Fruit fly (Drosophila melanogaster) whole organism, embryonic: Measurements from ENCODE around the gene da.

Source experiments
- B-H2 ChIP-seq: fragments of 200-800 bp; sonication (Bioruptor generic); optimal IDR thresholded peaks from 2 replicates; lab custom pipeline; 2018; ENCODE audit warnings: missing biosample characterization, mild to moderate bottlenecking, missing genetic modification characterization
- Bgb ChIP-seq: fragments of 200-800 bp; sonication (Bioruptor generic); IDR thresholded peaks from 2 replicates; pipeline ENCODE4 v1.3.6; 2022; ENCODE audit warnings: missing biosample characterization, missing genetic modification characterization; ENCODE audit not compliant: partially characterized antibody
- CG10147 ChIP-seq: fragments of 200-800 bp; sonication (Bioruptor generic); optimal IDR thresholded peaks from 2 replicates; lab custom pipeline; 2019; ENCODE audit warnings: missing biosample characterization, mild to moderate bottlenecking, missing genetic modification characterization, moderate library complexity
- CG12659 ChIP-seq: fragments of 200-800 bp; sonication (Bioruptor generic); optimal IDR thresholded peaks from 3 replicates; lab custom pipeline; 2017; ENCODE audit warnings: mild to moderate bottlenecking, missing biosample characterization, missing genetic modification reagents, missing genetic modification characterization
- CG13287 ChIP-seq: fragments of 200-800 bp; sonication (Bioruptor generic); IDR thresholded peaks from 2 replicates; pipeline ENCODE4 v1.3.6; 2022; ENCODE audit warnings: missing biosample characterization, missing genetic modification characterization; ENCODE audit not compliant: partially characterized antibody
- CG15479 ChIP-seq: fragments of 200-800 bp; sonication (Bioruptor generic); optimal IDR thresholded peaks from 3 replicates; lab custom pipeline; 2019; ENCODE audit warnings: missing biosample characterization, mild to moderate bottlenecking, missing genetic modification characterization, moderate library complexity
- CG15696 ChIP-seq: fragments of 200-800 bp; sonication (Bioruptor generic); optimal IDR thresholded peaks from 2 replicates; lab custom pipeline; 2019; ENCODE audit warnings: missing biosample characterization, mild to moderate bottlenecking, missing genetic modification characterization, moderate library complexity
- CG17186 ChIP-seq: fragments of 200-800 bp; sonication (Bioruptor generic); optimal IDR thresholded peaks from 3 replicates; lab custom pipeline; 2017; ENCODE audit warnings: missing biosample characterization, missing genetic modification reagents, missing genetic modification characterization
- CG17912 ChIP-seq: fragments of 200-800 bp; sonication (Bioruptor generic); optimal IDR thresholded peaks from 2 replicates; lab custom pipeline; 2018; ENCODE audit warnings: missing biosample characterization, mild to moderate bottlenecking, missing genetic modification characterization
- CG3065 ChIP-seq: fragments of 200-800 bp; sonication (Bioruptor generic); optimal IDR thresholded peaks from 2 replicates; lab custom pipeline; 2016; ENCODE audit warnings: missing biosample characterization, missing genetic modification characterization
- CG34376 ChIP-seq: fragments of 200-800 bp; sonication (Bioruptor generic); optimal IDR thresholded peaks from 2 replicates; lab custom pipeline; 2018; ENCODE audit warnings: missing biosample characterization, mild to moderate bottlenecking, missing genetic modification characterization
- CG3726 ChIP-seq: fragments of 200-800 bp; sonication (Bioruptor generic); IDR thresholded peaks from 3 replicates; pipeline ENCODE4, ENCODE4 v1.3.6; 2022; ENCODE audit warnings: missing biosample characterization, missing genetic modification characterization
- CG6254 ChIP-seq: fragments of 200-800 bp; sonication (Bioruptor generic); optimal IDR thresholded peaks from 3 replicates; lab custom pipeline; 2017; ENCODE audit warnings: mild to moderate bottlenecking, missing biosample characterization, missing genetic modification reagents, missing genetic modification characterization
- CG6272 ChIP-seq: fragments of 200-800 bp; sonication (Bioruptor generic); IDR thresholded peaks from 2 replicates; pipeline ENCODE4 v1.3.6; 2022; ENCODE audit warnings: missing biosample characterization, missing genetic modification characterization
- CG6791 ChIP-seq: fragments of 200-800 bp; sonication (Bioruptor generic); IDR thresholded peaks from 3 replicates; pipeline ENCODE4 v1.3.6; 2022; ENCODE audit warnings: missing biosample characterization, missing genetic modification characterization; ENCODE audit not compliant: partially characterized antibody
- CG7963 ChIP-seq: fragments of 200-800 bp; sonication (Bioruptor generic); IDR thresholded peaks from 3 replicates; pipeline ENCODE4 v1.3.6; 2022; ENCODE audit warnings: missing biosample characterization, missing genetic modification characterization; ENCODE audit not compliant: partially characterized antibody
- CG7987 ChIP-seq: fragments of 200-800 bp; sonication (Bioruptor generic); optimal IDR thresholded peaks from 2 replicates; lab custom pipeline; 2018; ENCODE audit warnings: missing biosample characterization, mild to moderate bottlenecking, missing genetic modification characterization, moderate library complexity
- CG9876 ChIP-seq: fragments of 200-800 bp; sonication (Bioruptor generic); optimal IDR thresholded peaks from 2 replicates; lab custom pipeline; 2016; ENCODE audit warnings: missing biosample characterization, missing genetic modification characterization
- CTCF ChIP-seq: fragments of 200-800 bp; sonication (Bioruptor generic); optimal IDR thresholded peaks from 2 replicates; lab custom pipeline; 2017; ENCODE audit warnings: missing biosample characterization, mild to moderate bottlenecking, missing genetic modification characterization, moderate library complexity
- CkIIα-i1 ChIP-seq: fragments of 200-800 bp; sonication (Bioruptor generic); IDR thresholded peaks from 2 replicates; pipeline ENCODE4 v1.3.6; 2022; ENCODE audit warnings: missing biosample characterization, missing genetic modification characterization
- Dad ChIP-seq: fragments of 200-800 bp; sonication (Bioruptor generic); optimal IDR thresholded peaks from 3 replicates; lab custom pipeline; 2016; ENCODE audit warnings: missing biosample characterization, missing genetic modification characterization
- MESR4 ChIP-seq: fragments of 200-800 bp; sonication (Bioruptor generic); optimal IDR thresholded peaks from 2 replicates; lab custom pipeline; 2018; ENCODE audit warnings: missing biosample characterization, mild to moderate bottlenecking, missing genetic modification characterization, moderate library complexity
- Ravus ChIP-seq: fragments of 200-800 bp; sonication (Bioruptor generic); IDR thresholded peaks from 2 replicates; pipeline ENCODE4 v1.3.6; 2022; ENCODE audit warnings: missing biosample characterization, missing genetic modification characterization
- Scr ChIP-seq: fragments of 200-800 bp; sonication (Bioruptor generic); IDR thresholded peaks from 2 replicates; pipeline ENCODE4 v1.3.6; 2022; ENCODE audit warnings: missing biosample characterization, missing genetic modification characterization; ENCODE audit not compliant: partially characterized antibody
- Sry-δ ChIP-seq: fragments of 200-800 bp; sonication (Bioruptor generic); optimal IDR thresholded peaks from 2 replicates; lab custom pipeline; 2016; ENCODE audit warnings: missing biosample characterization, missing genetic modification characterization
- Usf ChIP-seq: fragments of 200-800 bp; sonication (Bioruptor generic); optimal IDR thresholded peaks from 2 replicates; lab custom pipeline; 2017; ENCODE audit warnings: missing genotype, missing biosample characterization, missing genetic modification characterization
- abd-A ChIP-seq: fragments of 200-800 bp; sonication (Bioruptor generic); optimal IDR thresholded peaks from 3 replicates; lab custom pipeline; 2019; ENCODE audit warnings: missing biosample characterization, mild to moderate bottlenecking, missing genetic modification characterization, moderate library complexity
- amos ChIP-seq: fragments of 200-800 bp; sonication (Bioruptor generic); IDR thresholded peaks from 2 replicates; pipeline ENCODE4 v1.3.6; 2022; ENCODE audit warnings: missing biosample characterization, missing genetic modification characterization; ENCODE audit not compliant: partially characterized antibody
- aop ChIP-seq: fragments of 200-800 bp; sonication (Bioruptor generic); IDR thresholded peaks from 2 replicates; pipeline ENCODE4 v1.3.6; 2022; ENCODE audit warnings: missing biosample characterization, missing genetic modification characterization
- ara ChIP-seq: fragments of 200-800 bp; sonication (Bioruptor generic); IDR thresholded peaks from 2 replicates; pipeline ENCODE4 v1.3.6; 2022; ENCODE audit warnings: missing biosample characterization, missing genetic modification characterization
- caup ChIP-seq: fragments of 200-800 bp; sonication (Bioruptor generic); optimal IDR thresholded peaks from 3 replicates; lab custom pipeline; 2017; ENCODE audit warnings: missing biosample characterization, mild to moderate bottlenecking, missing genetic modification characterization, moderate library complexity; ENCODE audit not compliant: severe bottlenecking
- cg ChIP-seq: fragments of 200-800 bp; sonication (Bioruptor generic); optimal IDR thresholded peaks from 3 replicates; lab custom pipeline; 2019; ENCODE audit warnings: missing biosample characterization, mild to moderate bottlenecking, missing genetic modification characterization, moderate library complexity
- dpn ChIP-seq, 2 experiments: fragments of 200-800 bp; sonication (Bioruptor generic); optimal IDR thresholded peaks; 3 replicates each; lab custom pipeline; 2016; ENCODE audit warnings: missing biosample characterization in 2 of 2, missing genetic modification characterization in 2 of 2
- fru ChIP-seq: fragments of >200 bp; optimal IDR thresholded peaks from 2 replicates; lab custom pipeline; 2017
- ftz-f1 ChIP-seq: fragments of 200-800 bp; sonication (Bioruptor generic); optimal IDR thresholded peaks from 2 replicates; lab custom pipeline; 2016; ENCODE audit warnings: missing biosample characterization, missing genetic modification characterization
- hbn ChIP-seq: fragments of 200-800 bp; sonication (Bioruptor generic); IDR thresholded peaks from 2 replicates; pipeline ENCODE4 v1.3.6; 2022; ENCODE audit warnings: missing biosample characterization, missing genetic modification characterization; ENCODE audit not compliant: partially characterized antibody
- hkb ChIP-seq, 2 experiments: fragments of 200-800 bp in 1 of 2; fragments of >200 bp in 1 of 2; sonication (Bioruptor generic) in 1 of 2; IDR thresholded peaks in 1 of 2; optimal IDR thresholded peaks in 1 of 2; 2 replicates each; pipeline versions ENCODE4 v1.3.6 to Lab custom; 2017 to 2022; ENCODE audit warnings: missing biosample characterization in 1 of 2, missing genetic modification characterization in 1 of 2
- jing ChIP-seq: fragments of 200-800 bp; sonication (Bioruptor generic); optimal IDR thresholded peaks from 2 replicates; lab custom pipeline; 2018; ENCODE audit warnings: missing biosample characterization, mild to moderate bottlenecking, missing genetic modification characterization
- jumu ChIP-seq: fragments of 200-800 bp; sonication (Bioruptor generic); optimal IDR thresholded peaks from 3 replicates; lab custom pipeline; 2016; ENCODE audit warnings: missing biosample characterization, missing genetic modification characterization
- maf-S ChIP-seq: fragments of 200-800 bp; sonication (Bioruptor generic); optimal IDR thresholded peaks from 2 replicates; lab custom pipeline; 2016; ENCODE audit warnings: missing biosample characterization, missing genetic modification characterization
- nerfin-1 ChIP-seq: fragments of 200-800 bp; sonication (Bioruptor generic); optimal IDR thresholded peaks from 3 replicates; lab custom pipeline; 2019; ENCODE audit warnings: missing biosample characterization, mild to moderate bottlenecking, missing genetic modification characterization, moderate library complexity
- p53 ChIP-seq: fragments of 200-800 bp; sonication (Bioruptor generic); optimal IDR thresholded peaks from 2 replicates; lab custom pipeline; 2016; ENCODE audit warnings: missing biosample characterization, missing genetic modification characterization
- rib ChIP-seq: fragments of 200-800 bp; sonication (Bioruptor generic); IDR thresholded peaks from 2 replicates; pipeline ENCODE4 v1.3.6; 2022; ENCODE audit warnings: missing biosample characterization, missing genetic modification characterization
- scrt ChIP-seq: fragments of 200-800 bp; sonication (Bioruptor generic); optimal IDR thresholded peaks from 2 replicates; lab custom pipeline; 2018; ENCODE audit warnings: missing biosample characterization, mild to moderate bottlenecking, missing genetic modification characterization, moderate library complexity
- sima ChIP-seq: fragments of 200-800 bp; sonication (Bioruptor generic); optimal IDR thresholded peaks from 2 replicates; lab custom pipeline; 2016; ENCODE audit warnings: missing biosample characterization, missing genetic modification characterization
- ssp ChIP-seq: fragments of 200-800 bp; sonication (Bioruptor generic); IDR thresholded peaks from 2 replicates; pipeline ENCODE4 v1.3.6; 2022; ENCODE audit warnings: missing biosample characterization, missing genetic modification characterization
- stc ChIP-seq: fragments of 200-800 bp; sonication (Bioruptor generic); IDR thresholded peaks from 2 replicates; pipeline ENCODE4 v1.3.6; 2022; ENCODE audit warnings: missing biosample characterization, missing genetic modification characterization
- trh ChIP-seq: fragments of 200-800 bp; sonication (Bioruptor generic); optimal IDR thresholded peaks from 2 replicates; lab custom pipeline; 2016; ENCODE audit warnings: missing biosample characterization, missing genetic modification characterization
- tx ChIP-seq: fragments of 200-800 bp; sonication (Bioruptor generic); optimal IDR thresholded peaks from 2 replicates; lab custom pipeline; 2016; ENCODE audit warnings: missing biosample characterization, missing genetic modification characterization
- usp ChIP-seq: fragments of >200 bp; optimal IDR thresholded peaks from 2 replicates; lab custom pipeline; 2017; ENCODE audit warnings: missing biosample characterization, missing genetic modification characterization
- vfl ChIP-seq: fragments of 200-800 bp; sonication (Bioruptor generic); optimal IDR thresholded peaks from 2 replicates; lab custom pipeline; 2016; ENCODE audit warnings: missing biosample characterization, missing genetic modification characterization

The da gene

DNA sequence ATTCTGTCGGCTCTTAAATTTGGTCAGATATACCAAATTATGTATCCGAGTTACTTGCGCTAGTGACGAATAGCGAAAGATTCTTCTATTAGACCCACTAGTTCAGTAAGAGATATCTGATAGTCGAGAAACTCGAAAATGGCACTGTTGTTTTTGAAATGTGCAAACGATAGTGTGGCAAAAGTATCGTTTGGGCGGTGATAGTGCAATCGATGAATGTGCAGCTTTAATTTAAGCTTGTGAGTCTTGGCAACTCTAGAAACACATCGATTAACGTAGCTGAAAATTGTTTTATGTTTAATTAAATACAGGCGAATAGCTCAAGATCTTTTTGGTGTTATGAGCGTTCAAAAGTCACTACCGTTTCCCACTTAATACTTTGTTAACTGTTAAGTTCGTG lies 49.4 kb downstream of the da start, which contains the start of gene STUB1 (continued):
- no peak for TF ChIP-seq Usf (GFP tag; lab: Kevin White, UChicago)
- TF ChIP-seq p53 = no peak
- no peak for TF ChIP-seq aop (GFP tag; lab: Robert Waterston, UW)
- no peak for TF ChIP-seq CG3065 (GFP tag; lab: Kevin White, UChicago)
- no peak for TF ChIP-seq tx
- TF ChIP-seq Sry-δ (GFP tag; lab: Kevin White, UChicago) = peak; percentile 89
- TF ChIP-seq ssp = 0 out of 2 replicates have a peak, but pooled peaks have one; percentile 18
- no peak for TF ChIP-seq ara
- no peak for TF ChIP-seq usp (GFP tag; lab: Kevin White, UChicago)
- TF ChIP-seq CG6254 (GFP tag; lab: Kevin White, UChicago) = no peak
- TF ChIP-seq fru = no peak
- TF ChIP-seq CG17912 (GFP tag; lab: Kevin White, UChicago) = no peak
- TF ChIP-seq CG3726 (GFP tag; lab: Robert Waterston, UW) = no peak
- TF ChIP-seq scrt (GFP tag; lab: Kevin White, UChicago) = no peak
- TF ChIP-seq trh (GFP tag; lab: Kevin White, UChicago) = no peak
- TF ChIP-seq nerfin-1 (tag; lab: Kevin White, UChicago) = no peak
- TF ChIP-seq CG9876 (GFP tag; lab: Kevin White, UChicago) = no peak
- TF ChIP-seq Bgb = peak; percentile 100
- TF ChIP-seq CG6272 (GFP tag; lab: Robert Waterston, UW) = peak; percentile 31; the same call in 1 of the 2 replicates
- no peak for TF ChIP-seq cg
- no peak for TF ChIP-seq caup
- TF ChIP-seq jumu (GFP tag; lab: Kevin White, UChicago) = no peak
- peak; percentile 97 for TF ChIP-seq hbn (GFP tag; lab: Robert Waterston, UW)
- TF ChIP-seq CTCF (GFP tag; lab: Kevin White, UChicago) = no peak
- peak in 1 of 2 experiments; percentile 14 for TF ChIP-seq dpn (GFP tag; optimal IDR thresholded peaks at IDR 0.05; lab: Kevin White, UChicago)
- TF ChIP-seq vfl (GFP tag; lab: Kevin White, UChicago) = peak; percentile 25
- peak; percentile 66 for TF ChIP-seq CG12659 (GFP tag; lab: Kevin White, UChicago)
- TF ChIP-seq CG34376 (GFP tag; lab: Kevin White, UChicago) = peak; percentile 7
- TF ChIP-seq MESR4 (GFP tag; lab: Kevin White, UChicago) = peak; percentile 46
- peak; percentile 98; the same call in 1 of the 2 replicates for TF ChIP-seq amos (GFP tag; lab: Robert Waterston, UW)
- no peak for TF ChIP-seq Ravus (GFP tag; lab: Robert Waterston, UW)
- TF ChIP-seq CG15696 (tag; lab: Kevin White, UChicago) = no peak
- TF ChIP-seq Scr = peak; percentile 96
- TF ChIP-seq CG15479 (GFP tag; lab: Kevin White, UChicago) = no peak
- no peak for TF ChIP-seq jing (GFP tag; lab: Kevin White, UChicago)
- no peak for TF ChIP-seq hkb (optimal IDR thresholded peaks at IDR 0.05; lab: Kevin White, UChicago)
- no peak for TF ChIP-seq hkb (GFP tag; IDR thresholded peaks at IDR 0.05; lab: Robert Waterston, UW)
- peak; percentile 63 for TF ChIP-seq CG17186 (GFP tag; lab: Kevin White, UChicago)
- TF ChIP-seq maf-S (GFP tag; lab: Kevin White, UChicago) = peak; percentile 11
- TF ChIP-seq CG13287 (GFP tag; lab: Robert Waterston, UW) = peak; percentile 99
- TF ChIP-seq stc (GFP tag; lab: Robert Waterston, UW) = no peak
- no peak for TF ChIP-seq CkIIα-i1 (GFP tag; lab: Robert Waterston, UW)
- TF ChIP-seq rib (GFP tag; lab: Robert Waterston, UW) = peak; percentile 42; the same call in 1 of the 2 replicates
- no peak for TF ChIP-seq ftz-f1 (GFP tag; lab: Kevin White, UChicago)
- TF ChIP-seq sima (GFP tag; lab: Kevin White, UChicago) = no peak
- TF ChIP-seq CG6791 (GFP tag; lab: Robert Waterston, UW) = peak; percentile 99
- no peak for TF ChIP-seq CG10147
- no peak for TF ChIP-seq abd-A (tag; lab: Kevin White, UChicago)
- TF ChIP-seq Dad (GFP tag; lab: Kevin White, UChicago) = peak; percentile 8
- TF ChIP-seq B-H2 (GFP tag; lab: Kevin White, UChicago) = peak; percentile 52
- TF ChIP-seq CG7987 (GFP tag; lab: Kevin White, UChicago) = no peak
- TF ChIP-seq CG7963 (GFP tag; lab: Robert Waterston, UW) = peak; percentile 99
